Worm (Caenorhabditis elegans) whole organism, late embryonic: ENCODE measurements around the gene chil-12.

Source experiments
- ahr-1 ChIP-seq: sonication (generic microtip); optimal IDR thresholded peaks from 2 replicates; lab custom pipeline; 2016; ENCODE audit warnings: missing genetic modification characterization, missing compliant biosample characterization
- ama-1 ChIP-seq: fragments of 150-350 bp; optimal IDR thresholded peaks from 2 replicates; lab custom pipeline; 2014
- ceh-22 ChIP-seq: sonication (generic microtip); optimal IDR thresholded peaks from 2 replicates; lab custom pipeline; 2017; ENCODE audit warnings: missing biosample characterization, missing genetic modification characterization
- ceh-9 ChIP-seq: sonication (generic microtip); optimal IDR thresholded peaks from 2 replicates; lab custom pipeline; 2016; ENCODE audit warnings: mild to moderate bottlenecking, missing genetic modification characterization, inconsistent platforms, missing compliant biosample characterization
- dve-1 ChIP-seq: sonication (generic microtip); optimal IDR thresholded peaks from 2 replicates; lab custom pipeline; 2017; ENCODE audit warnings: antibody characterized with exemption, mild to moderate bottlenecking, missing genetic modification characterization, missing compliant biosample characterization
- lim-6 ChIP-seq: sonication (generic microtip); optimal IDR thresholded peaks from 2 replicates; lab custom pipeline; 2016; ENCODE audit warnings: missing genetic modification characterization, missing compliant biosample characterization
- lin-11 ChIP-seq: fragments of 200-800 bp; sonication (Bioruptor generic); optimal IDR thresholded peaks from 2 replicates; lab custom pipeline; 2018; ENCODE audit warnings: mild to moderate bottlenecking, missing genetic modification characterization, missing compliant biosample characterization
- nhr-11 ChIP-seq: fragments of 150-350 bp; optimal IDR thresholded peaks from 2 replicates; lab custom pipeline; 2014; ENCODE audit warnings: missing biosample characterization, missing genetic modification characterization
- pag-3 ChIP-seq: sonication (generic microtip); optimal IDR thresholded peaks from 2 replicates; lab custom pipeline; 2016; ENCODE audit warnings: missing compliant biosample characterization, missing genetic modification characterization, borderline replicate concordance
- pax-1 ChIP-seq: fragments of 150-350 bp; optimal IDR thresholded peaks from 2 replicates; lab custom pipeline; 2014; ENCODE audit warnings: missing biosample characterization, missing genetic modification characterization
- rnt-1 ChIP-seq: sonication (generic microtip); optimal IDR thresholded peaks from 2 replicates; lab custom pipeline; 2016; ENCODE audit warnings: missing genetic modification characterization, missing compliant biosample characterization

DNA sequence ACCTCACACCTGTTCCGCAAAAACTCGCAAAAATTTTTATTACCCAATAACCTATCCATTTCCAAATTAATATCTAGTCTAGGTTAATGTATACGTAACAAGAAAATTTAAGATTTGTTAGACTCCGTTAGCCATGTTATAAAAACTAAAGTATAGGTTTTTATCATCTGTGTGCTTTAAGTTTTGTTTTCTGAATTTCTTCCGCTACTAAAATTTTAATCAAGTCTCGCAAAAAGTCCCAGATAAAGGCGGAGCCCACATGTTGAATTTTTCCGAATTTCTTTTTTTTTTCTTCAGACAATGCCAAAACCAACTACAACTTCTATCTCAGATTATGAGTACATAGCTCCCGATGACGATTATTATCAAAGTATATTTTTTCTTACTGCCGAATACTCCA is 9.2 kb upstream of the chil-12 start, which contains the start of gene srw-13:
- no peak for TF ChIP-seq nhr-11 (tag; lab: Kevin White, UChicago)
- no peak for TF ChIP-seq lim-6 (tag; lab: Kevin White, UChicago)
- no peak for TF ChIP-seq ceh-22 (tag; lab: Kevin White, UChicago)
- TF ChIP-seq pax-1: no peak
- TF ChIP-seq ahr-1 (tag; lab: Kevin White, UChicago): no peak
- no peak for TF ChIP-seq dve-1
- TF ChIP-seq pag-3 (tag; lab: Kevin White, UChicago): no peak
- no peak for TF ChIP-seq rnt-1
- no peak for TF ChIP-seq ceh-9 (tag; lab: Kevin White, UChicago)
- TF ChIP-seq lin-11 (tag; lab: Kevin White, UChicago): no peak
- no peak for TF ChIP-seq ama-1
